Worm (Caenorhabditis elegans) whole organism, young adult: ENCODE measurements around the gene scl-10.

ENCODE experiments used
- B0336.3 ChIP-seq: fragments of 200-800 bp; sonication (Bioruptor generic); IDR thresholded peaks from 2 replicates; pipeline ENCODE4 v1.3.6; 2022; ENCODE audit warnings: missing genetic modification characterization, missing compliant biosample characterization
- C17E4.6 ChIP-seq: fragments of 200-800 bp; sonication (Bioruptor generic); IDR thresholded peaks from 2 replicates; pipeline ENCODE4 v1.3.6; 2022; ENCODE audit warnings: missing genetic modification reagents, missing genetic modification characterization, missing compliant biosample characterization
- F22D6.2 ChIP-seq: sonication (generic microtip); optimal IDR thresholded peaks from 2 replicates; lab custom pipeline; 2016; ENCODE audit warnings: mild to moderate bottlenecking, missing genetic modification characterization, missing compliant biosample characterization
- F37B4.10 ChIP-seq: fragments of 200-800 bp; sonication (Bioruptor generic); IDR thresholded peaks from 2 replicates; pipeline ENCODE4 v1.3.6; 2022; ENCODE audit warnings: missing genetic modification characterization, missing compliant biosample characterization
- F39B2.1 ChIP-seq: fragments of 200-800 bp; sonication (Bioruptor generic); IDR thresholded peaks from 2 replicates; pipeline ENCODE4 v1.3.6; 2022; ENCODE audit warnings: missing genetic modification reagents, missing genetic modification characterization, missing compliant biosample characterization
- F49E8.2 ChIP-seq: sonication (generic microtip); optimal IDR thresholded peaks from 3 replicates; lab custom pipeline; 2017; ENCODE audit warnings: missing genetic modification characterization, mild to moderate bottlenecking, missing compliant biosample characterization, antibody characterized with exemption, moderate library complexity; ENCODE audit not compliant: insufficient read depth
- K11D2.4 ChIP-seq: fragments of 200-800 bp; sonication (Bioruptor generic); IDR thresholded peaks from 2 replicates; pipeline ENCODE4 v1.3.6; 2022; ENCODE audit warnings: missing genetic modification reagents, missing genetic modification characterization, missing compliant biosample characterization
- T07F8.4 ChIP-seq: sonication (generic microtip); optimal IDR thresholded peaks from 2 replicates; lab custom pipeline; 2016; ENCODE audit warnings: mild to moderate bottlenecking, missing genetic modification characterization, moderate library complexity, missing compliant biosample characterization
- ZK185.1 ChIP-seq: sonication (generic microtip); optimal IDR thresholded peaks from 2 replicates; lab custom pipeline; 2016; ENCODE audit warnings: mild to moderate bottlenecking, missing genetic modification characterization, missing compliant biosample characterization; ENCODE audit not compliant: poor library complexity, severe bottlenecking
- akir-1 ChIP-seq: fragments of 200-800 bp; sonication (Bioruptor generic); optimal IDR thresholded peaks from 2 replicates; lab custom pipeline; 2018; ENCODE audit warnings: mild to moderate bottlenecking, missing genetic modification characterization, moderate library complexity, missing compliant biosample characterization
- ama-1 ChIP-seq, 3 experiments: fragments of 150-350 bp in 1 of 3; sonication (generic microtip) in 2 of 3; optimal IDR thresholded peaks; 2 replicates each; lab custom pipeline; 2014 to 2018; ENCODE audit warnings: missing biosample characterization in 2 of 3, missing genetic modification characterization in 2 of 3, missing genetic modification reagents in 2 of 3
- atf-7 ChIP-seq: sonication (generic microtip); optimal IDR thresholded peaks from 2 replicates; lab custom pipeline; 2017; ENCODE audit warnings: mild to moderate bottlenecking, missing genetic modification characterization, missing compliant biosample characterization
- attf-3 ChIP-seq: fragments of 200-800 bp; sonication (Bioruptor generic); conservative IDR thresholded peaks from 2 replicates; pipeline ENCODE4 v1.3.6; 2022; ENCODE audit warnings: missing genetic modification reagents, missing genetic modification characterization, missing compliant biosample characterization
- attf-6 ChIP-seq: fragments of 200-800 bp; sonication (Bioruptor generic); IDR thresholded peaks from 2 replicates; pipeline ENCODE4 v1.3.6; 2022; ENCODE audit warnings: missing genetic modification reagents, missing genetic modification characterization, missing compliant biosample characterization
- cebp-1 ChIP-seq, 2 experiments: fragments of 200-800 bp in 1 of 2; sonication (Bioruptor generic) in 1 of 2; sonication (generic microtip) in 1 of 2; IDR thresholded peaks in 1 of 2; optimal IDR thresholded peaks in 1 of 2; 2 replicates each; pipeline versions ENCODE4 v1.3.6 to Lab custom; 2017 to 2022; ENCODE audit warnings: missing compliant biosample characterization in 2 of 2, missing genetic modification characterization in 2 of 2, mild to moderate bottlenecking in 1 of 2, missing genetic modification reagents in 1 of 2, moderate library complexity in 1 of 2
- cebp-2 ChIP-seq: fragments of 200-800 bp; sonication (Bioruptor generic); IDR thresholded peaks from 2 replicates; pipeline ENCODE4 v1.3.6; 2022; ENCODE audit warnings: missing genetic modification characterization, missing compliant biosample characterization
- ceh-27 ChIP-seq: fragments of 200-800 bp; sonication (Bioruptor generic); optimal IDR thresholded peaks from 2 replicates; lab custom pipeline; 2018; ENCODE audit warnings: mild to moderate bottlenecking, missing genetic modification characterization, moderate library complexity, missing compliant biosample characterization
- ceh-79 ChIP-seq: sonication (generic microtip); optimal IDR thresholded peaks from 2 replicates; lab custom pipeline; 2017; ENCODE audit warnings: mild to moderate bottlenecking, missing genetic modification characterization, missing compliant biosample characterization
- chd-7 ChIP-seq: sonication (generic microtip); optimal IDR thresholded peaks from 2 replicates; lab custom pipeline; 2016; ENCODE audit warnings: mild to moderate bottlenecking, missing genetic modification characterization, moderate library complexity, missing compliant biosample characterization
- let-607 ChIP-seq, 2 experiments: fragments of 200-800 bp in 1 of 2; sonication (Bioruptor generic) in 1 of 2; sonication (generic microtip) in 1 of 2; optimal IDR thresholded peaks; 2 replicates each; lab custom pipeline; 2016 to 2018; ENCODE audit warnings: mild to moderate bottlenecking in 2 of 2, missing compliant biosample characterization in 2 of 2, missing genetic modification characterization in 2 of 2, moderate library complexity in 2 of 2, missing genotype in 1 of 2
- lin-26 ChIP-seq: fragments of 200-800 bp; sonication (Bioruptor generic); IDR thresholded peaks from 2 replicates; pipeline ENCODE4 v1.3.6; 2022; ENCODE audit warnings: missing genetic modification reagents, missing genetic modification characterization, missing compliant biosample characterization
- madf-6 ChIP-seq: fragments of 200-800 bp; sonication (Bioruptor generic); IDR thresholded peaks from 2 replicates; pipeline ENCODE4 v1.3.6; 2022; ENCODE audit warnings: missing genetic modification reagents, missing genetic modification characterization, missing compliant biosample characterization
- mcd-1 ChIP-seq: fragments of 200-800 bp; sonication (Bioruptor generic); IDR thresholded peaks from 2 replicates; pipeline ENCODE4 v1.3.6; 2022; ENCODE audit warnings: missing genetic modification reagents, missing genetic modification characterization, missing compliant biosample characterization
- nfya-2 ChIP-seq: fragments of 200-800 bp; sonication (Bioruptor generic); IDR thresholded peaks from 2 replicates; pipeline ENCODE4 v1.3.6; 2022; ENCODE audit warnings: missing genetic modification reagents, missing genetic modification characterization, missing compliant biosample characterization
- nhr-80 ChIP-seq: sonication (generic microtip); optimal IDR thresholded peaks from 2 replicates; lab custom pipeline; 2016; ENCODE audit warnings: missing genetic modification characterization, missing compliant biosample characterization
- pbrm-1 ChIP-seq: fragments of 200-800 bp; sonication (Bioruptor generic); IDR thresholded peaks from 2 replicates; pipeline ENCODE4 v1.3.6; 2022; ENCODE audit warnings: missing genetic modification reagents, missing genetic modification characterization, missing compliant biosample characterization
- pha-4 ChIP-seq: fragments of 150-350 bp; sonication (generic microtip); optimal IDR thresholded peaks from 2 replicates; lab custom pipeline; 2014; ENCODE audit warnings: missing biosample characterization, missing genetic modification reagents, missing genetic modification characterization
- repo-1 ChIP-seq: sonication (generic microtip); optimal IDR thresholded peaks from 2 replicates; lab custom pipeline; 2017; ENCODE audit warnings: mild to moderate bottlenecking, missing genetic modification characterization, missing compliant biosample characterization
- rpc-1 ChIP-seq, 2 experiments: fragments of 150-350 bp in 1 of 2; sonication (generic microtip) in 1 of 2; optimal IDR thresholded peaks; 2 replicates each; lab custom pipeline; 2014 to 2018; ENCODE audit warnings: missing biosample characterization in 1 of 2, missing genetic modification characterization in 1 of 2, missing genetic modification reagents in 1 of 2, missing genotype in 1 of 2
- snpc-3.4 ChIP-seq: sonication (generic microtip); optimal IDR thresholded peaks from 2 replicates; lab custom pipeline; 2017; ENCODE audit warnings: missing genetic modification characterization, mild to moderate bottlenecking, missing compliant biosample characterization, antibody characterized with exemption, moderate library complexity, missing genotype, missing genetic modification reagents
- somi-1 ChIP-seq: fragments of 200-800 bp; sonication (Bioruptor generic); optimal IDR thresholded peaks from 2 replicates; lab custom pipeline; 2018; ENCODE audit warnings: mild to moderate bottlenecking, missing genetic modification characterization, missing compliant biosample characterization
- tlf-1 ChIP-seq: fragments of 200-800 bp; sonication (Bioruptor generic); optimal IDR thresholded peaks from 2 replicates; lab custom pipeline; 2018; ENCODE audit warnings: mild to moderate bottlenecking, missing genetic modification characterization, missing compliant biosample characterization
- ztf-26 ChIP-seq: sonication (generic microtip); optimal IDR thresholded peaks from 2 replicates; lab custom pipeline; 2017; ENCODE audit warnings: missing genetic modification characterization, missing compliant biosample characterization

scl-10 gene

ce11 chrIV:13079119-13079518 lies 30.9 kb downstream of the scl-10 start, which contains the start of gene C39E9.8:
Gene C39E9.8 (plus strand): TSS chrIV:13079446.
- TF ChIP-seq ceh-27 (GFP tag; lab: Kevin White, UChicago): peak; percentile 36
- peak; percentile 38 for TF ChIP-seq ztf-26 (tag; lab: Kevin White, UChicago)
- TF ChIP-seq B0336.3 (GFP tag; lab: Robert Waterston, UW): no peak
- TF ChIP-seq tlf-1 (GFP tag; lab: Kevin White, UChicago): no peak
- no peak for TF ChIP-seq cebp-1 (GFP tag; IDR thresholded peaks at IDR 0.05; lab: Robert Waterston, UW)
- TF ChIP-seq cebp-1 (tag; optimal IDR thresholded peaks at IDR 0.05; lab: Kevin White, UChicago): peak; percentile 24
- 0 out of 2 replicates have a peak, but pooled peaks have one; percentile 38 for TF ChIP-seq cebp-2 (GFP tag; lab: Robert Waterston, UW)
- TF ChIP-seq F49E8.2 (tag; lab: Kevin White, UChicago): no peak

- no peak for TF ChIP-seq F37B4.10 (GFP tag; lab: Robert Waterston, UW)
- TF ChIP-seq, all 124 proteins: peak for 0
Observed at ce11 chrIV:13080185-13080584, 31.9 kb downstream of the scl-10 start.

- TF ChIP-seq B0336.3 (GFP tag; lab: Robert Waterston, UW) (no peak), pbrm-1 (GFP tag; lab: Robert Waterston, UW) (no peak), ama-1 (optimal IDR thresholded peaks at IDR 0.05; lab: Kevin White, UChicago) (peak; percentile 31), ama-1 (GFP tag; optimal IDR thresholded peaks at IDR 0.05; lab: Kevin White, UChicago) (no peak), madf-6 (GFP tag; lab: Robert Waterston, UW) (0 out of 2 replicates have a peak, but pooled peaks have one; percentile 6), T07F8.4 (tag; lab: Kevin White, UChicago) (no peak), ZK185.1 (tag; lab: Kevin White, UChicago) (no peak), pha-4 (tag; lab: Kevin White, UChicago) (no peak), ztf-26 (tag; lab: Kevin White, UChicago) (no peak), repo-1 (tag; lab: Kevin White, UChicago) (peak; percentile 40), attf-6 (no peak)
Observed at ce11 chrIV:13080861-13081260, 32.6 kb downstream of the scl-10 start.

ce11 chrIV:13082106-13082505 lies 33.8 kb downstream of the scl-10 start:
- TF ChIP-seq lin-26 (GFP tag; lab: Robert Waterston, UW) (peak; percentile 60; the same call in 1 of the 2 replicates), ceh-27 (GFP tag; lab: Kevin White, UChicago) (peak; percentile 19), nhr-80 (tag; lab: Kevin White, UChicago) (no peak), atf-7 (tag; lab: Kevin White, UChicago) (no peak), ama-1 (optimal IDR thresholded peaks at IDR 0.05; lab: Kevin White, UChicago) (peak; percentile 81), ama-1 (GFP tag; optimal IDR thresholded peaks at IDR 0.05; lab: Kevin White, UChicago) (no peak), somi-1 (GFP tag; lab: Kevin White, UChicago) (no peak), C17E4.6 (no peak), chd-7 (tag; lab: Kevin White, UChicago) (no peak), ztf-26 (tag; lab: Kevin White, UChicago) (peak; percentile 27), snpc-3.4 (tag; lab: Kevin White, UChicago) (no peak), rpc-1 (optimal IDR thresholded peaks at IDR 0.05; lab: Kevin White, UChicago) (no peak), rpc-1 (tag; optimal IDR thresholded peaks at IDR 0.05; lab: Kevin White, UChicago) (no peak), ceh-79 (tag; lab: Kevin White, UChicago) (no peak), let-607 (tag; optimal IDR thresholded peaks at IDR 0.05; lab: Kevin White, UChicago) (no peak), F39B2.1 (GFP tag; lab: Robert Waterston, UW) (no peak), mcd-1 (GFP tag; lab: Robert Waterston, UW) (peak; percentile 28; the same call in 1 of the 2 replicates), nfya-2 (GFP tag; lab: Robert Waterston, UW) (no peak), attf-3 (GFP tag; lab: Robert Waterston, UW) (no peak), F22D6.2 (tag; lab: Kevin White, UChicago) (no peak), akir-1 (GFP tag; lab: Kevin White, UChicago) (no peak), K11D2.4 (GFP tag; lab: Robert Waterston, UW) (0 out of 2 replicates have a peak, but pooled peaks have one; percentile 56), cebp-2 (GFP tag; lab: Robert Waterston, UW) (no peak)
